Worm (Caenorhabditis elegans): Measurements from ENCODE around the gene H23N18.6.

- no peak for TF ChIP-seq klf-2 (GFP tag; conservative IDR thresholded peaks at IDR 0.05)
- no peak for TF ChIP-seq flt-1 (GFP tag; IDR thresholded peaks at IDR 0.05)
- no peak for TF ChIP-seq cog-1 (tag; optimal IDR thresholded peaks at IDR 0.05)
- no peak for TF ChIP-seq tab-1 (GFP tag; IDR thresholded peaks at IDR 0.05)
- no peak for TF ChIP-seq ztf-23 (GFP tag; IDR thresholded peaks at IDR 0.05)
- TF ChIP-seq ref-1 (GFP tag; conservative IDR thresholded peaks at IDR 0.05) = no peak
- no peak for TF ChIP-seq med-1 (GFP tag; optimal IDR thresholded peaks at IDR 0.05; ENCODE audit: insufficient read depth)
- no peak for TF ChIP-seq T22C8.4 (GFP tag; IDR thresholded peaks at IDR 0.05)
- no peak for TF ChIP-seq ztf-29 (GFP tag; IDR thresholded peaks at IDR 0.05)
These were observed 25.4 kb downstream of the H23N18.6 start, which contains the start of gene ugt-12 for ce11 chrV:4889477-4889876.
